Worm (Caenorhabditis elegans) whole organism, mixed stage, embryonic: ENCODE data around the gene R04F11.2.

ENCODE experiments used
- M03D4.4 ChIP-seq: sonication (generic microtip); optimal IDR thresholded peaks from 2 replicates; lab custom pipeline; 2017; ENCODE audit warnings: mild to moderate bottlenecking, missing genetic modification characterization, missing compliant biosample characterization
- bed-3 ChIP-seq: fragments of 200-800 bp; sonication (Bioruptor generic); optimal IDR thresholded peaks from 3 replicates; lab custom pipeline; 2018; ENCODE audit warnings: mild to moderate bottlenecking, missing genetic modification characterization, moderate library complexity, missing compliant biosample characterization
- blmp-1 ChIP-seq: fragments of 150-350 bp; optimal IDR thresholded peaks from 2 replicates; lab custom pipeline; 2014; ENCODE audit warnings: missing biosample characterization, missing genetic modification characterization
- ceh-39 ChIP-seq: fragments of 150-350 bp; optimal IDR thresholded peaks from 2 replicates; lab custom pipeline; 2014; ENCODE audit warnings: missing biosample characterization, missing genetic modification characterization
- ceh-43 ChIP-seq: fragments of 200-800 bp; sonication (Bioruptor generic); optimal IDR thresholded peaks from 2 replicates; lab custom pipeline; 2018; ENCODE audit warnings: mild to moderate bottlenecking, missing genetic modification characterization, moderate library complexity, missing compliant biosample characterization
- ceh-83 ChIP-seq: fragments of 200-800 bp; sonication (Bioruptor generic); optimal IDR thresholded peaks from 2 replicates; lab custom pipeline; 2018; ENCODE audit warnings: mild to moderate bottlenecking, missing genetic modification characterization, missing compliant biosample characterization
- ces-1 ChIP-seq: fragments of 150-350 bp; optimal IDR thresholded peaks from 2 replicates; lab custom pipeline; 2014; ENCODE audit warnings: missing biosample characterization, missing genetic modification reagents, missing genetic modification characterization
- cnd-1 ChIP-seq: fragments of 200-800 bp; sonication (Bioruptor generic); optimal IDR thresholded peaks from 2 replicates; lab custom pipeline; 2018; ENCODE audit warnings: mild to moderate bottlenecking, missing genetic modification characterization, missing compliant biosample characterization
- drap-1 ChIP-seq: fragments of 200-800 bp; sonication (Bioruptor generic); optimal IDR thresholded peaks from 3 replicates; lab custom pipeline; 2018; ENCODE audit warnings: mild to moderate bottlenecking, missing genetic modification characterization, missing compliant biosample characterization
- elt-1 ChIP-seq: sonication (generic microtip); optimal IDR thresholded peaks from 2 replicates; lab custom pipeline; 2017; ENCODE audit warnings: missing genetic modification characterization, mild to moderate bottlenecking, missing compliant biosample characterization, antibody characterized with exemption, moderate library complexity, borderline replicate concordance; ENCODE audit not compliant: insufficient read depth
- elt-3 ChIP-seq: fragments of 150-350 bp; optimal IDR thresholded peaks from 2 replicates; lab custom pipeline; 2014; ENCODE audit warnings: missing biosample characterization, missing genetic modification characterization
- flh-1 ChIP-seq: fragments of 200-800 bp; sonication (Bioruptor generic); optimal IDR thresholded peaks from 2 replicates; lab custom pipeline; 2018; ENCODE audit warnings: mild to moderate bottlenecking, missing genetic modification characterization, moderate library complexity, missing compliant biosample characterization
- ham-2 ChIP-seq: fragments of 200-800 bp; sonication (Bioruptor generic); optimal IDR thresholded peaks from 2 replicates; lab custom pipeline; 2018; ENCODE audit warnings: mild to moderate bottlenecking, missing genetic modification characterization, missing compliant biosample characterization
- hlh-1 ChIP-seq: fragments of 150-350 bp; optimal IDR thresholded peaks from 2 replicates; lab custom pipeline; 2014; ENCODE audit warnings: missing biosample characterization, missing genetic modification reagents, missing genetic modification characterization
- lin-13 ChIP-seq: fragments of 150-350 bp; optimal IDR thresholded peaks from 2 replicates; lab custom pipeline; 2014; ENCODE audit warnings: missing biosample characterization, missing genetic modification characterization
- lin-32 ChIP-seq: fragments of 200-800 bp; sonication (Bioruptor generic); optimal IDR thresholded peaks from 2 replicates; lab custom pipeline; 2018; ENCODE audit warnings: mild to moderate bottlenecking, missing genetic modification characterization, missing compliant biosample characterization
- lsy-2 ChIP-seq: fragments of 150-350 bp; optimal IDR thresholded peaks from 2 replicates; lab custom pipeline; 2014; ENCODE audit warnings: missing biosample characterization, missing genetic modification characterization
- mab-5 ChIP-seq: fragments of 150-350 bp; optimal IDR thresholded peaks from 2 replicates; lab custom pipeline; 2014; ENCODE audit warnings: missing biosample characterization, missing genetic modification characterization
- mep-1 ChIP-seq: fragments of 150-350 bp; optimal IDR thresholded peaks from 2 replicates; lab custom pipeline; 2017; ENCODE audit warnings: missing biosample characterization, missing genetic modification reagents, missing genetic modification characterization, inconsistent platforms
- mls-2 ChIP-seq: sonication (generic microtip); optimal IDR thresholded peaks from 2 replicates; lab custom pipeline; 2016; ENCODE audit warnings: mild to moderate bottlenecking, missing genetic modification characterization, moderate library complexity, missing compliant biosample characterization
- nhr-12 ChIP-seq: fragments of 150-350 bp; optimal IDR thresholded peaks from 2 replicates; lab custom pipeline; 2014; ENCODE audit warnings: missing biosample characterization, missing genetic modification characterization
- nhr-2 ChIP-seq: fragments of 150-350 bp; optimal IDR thresholded peaks from 2 replicates; lab custom pipeline; 2014; ENCODE audit warnings: missing biosample characterization, missing genetic modification characterization
- nhr-237 ChIP-seq: fragments of 150-350 bp; optimal IDR thresholded peaks from 2 replicates; lab custom pipeline; 2014; ENCODE audit warnings: missing biosample characterization, missing genetic modification characterization
- nhr-28 ChIP-seq: fragments of 150-350 bp; optimal IDR thresholded peaks from 2 replicates; lab custom pipeline; 2014; ENCODE audit warnings: missing biosample characterization, missing genetic modification characterization
- nhr-76 ChIP-seq: sonication (generic microtip); optimal IDR thresholded peaks from 2 replicates; lab custom pipeline; 2017; ENCODE audit warnings: missing biosample characterization, missing genetic modification characterization
- pha-4 ChIP-seq: fragments of 150-350 bp; optimal IDR thresholded peaks from 2 replicates; lab custom pipeline; 2018; ENCODE audit warnings: missing biosample characterization, missing genetic modification reagents, missing genetic modification characterization
- sem-2 ChIP-seq: fragments of 200-800 bp; sonication (Bioruptor generic); optimal IDR thresholded peaks from 2 replicates; lab custom pipeline; 2018; ENCODE audit warnings: mild to moderate bottlenecking, missing genetic modification characterization, missing compliant biosample characterization
- snpc-4 ChIP-seq: fragments of 150-350 bp; optimal IDR thresholded peaks from 2 replicates; lab custom pipeline; 2014; ENCODE audit warnings: missing biosample characterization, missing genetic modification characterization
- sptf-1 ChIP-seq: sonication (generic microtip); optimal IDR thresholded peaks from 2 replicates; lab custom pipeline; 2017; ENCODE audit warnings: mild to moderate bottlenecking, missing genetic modification characterization, moderate library complexity, missing compliant biosample characterization
- tbx-8 ChIP-seq: fragments of 200-800 bp; sonication (Bioruptor generic); optimal IDR thresholded peaks from 2 replicates; lab custom pipeline; 2018; ENCODE audit warnings: mild to moderate bottlenecking, missing genetic modification characterization, moderate library complexity, missing compliant biosample characterization
- unc-120 ChIP-seq: sonication (generic microtip); optimal IDR thresholded peaks from 2 replicates; lab custom pipeline; 2017; ENCODE audit warnings: missing genetic modification characterization, missing compliant biosample characterization; ENCODE audit not compliant: poor library complexity, severe bottlenecking
- unc-39 ChIP-seq: fragments of 150-350 bp; optimal IDR thresholded peaks from 2 replicates; lab custom pipeline; 2014; ENCODE audit warnings: missing biosample characterization, missing genetic modification characterization
- unc-62 ChIP-seq: fragments of 150-350 bp; optimal IDR thresholded peaks from 2 replicates; lab custom pipeline; 2014; ENCODE audit warnings: missing biosample characterization, missing genetic modification reagents, missing genetic modification characterization
- zip-8 ChIP-seq: fragments of 150-350 bp; optimal IDR thresholded peaks from 2 replicates; lab custom pipeline; 2014; ENCODE audit warnings: missing biosample characterization, missing genetic modification characterization
- ztf-11 ChIP-seq: fragments of 150-350 bp; optimal IDR thresholded peaks from 2 replicates; lab custom pipeline; 2014; ENCODE audit warnings: missing biosample characterization, missing genetic modification characterization

Gene R04F11.2

DNA sequence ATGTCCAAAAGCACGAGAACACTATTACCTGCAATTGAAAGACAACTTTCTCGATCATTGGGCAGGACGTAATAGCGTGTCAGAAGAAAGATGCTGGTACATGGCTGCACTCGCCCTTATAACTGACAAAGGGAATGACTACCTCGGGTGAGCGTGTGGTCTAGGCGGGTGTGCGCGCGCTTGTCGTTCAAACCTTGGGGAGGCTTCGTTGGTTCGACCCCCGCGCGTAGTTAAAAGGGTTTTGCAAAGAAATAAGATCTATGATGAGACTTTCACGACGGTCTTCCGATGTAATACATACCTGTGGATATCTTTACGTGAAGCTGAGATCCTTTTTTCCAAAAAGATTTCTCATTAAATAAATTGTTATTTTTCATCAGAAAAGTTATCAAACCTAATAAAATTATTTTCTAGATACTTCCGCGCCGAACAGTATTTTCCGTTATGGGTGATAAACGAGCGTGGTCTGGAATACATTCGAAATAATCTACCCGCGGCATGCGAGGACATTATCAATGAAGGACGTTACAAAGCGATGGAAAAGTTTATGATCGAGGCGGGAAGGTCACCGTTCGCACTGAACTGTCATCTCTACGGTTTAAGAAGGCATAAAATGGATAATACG is 14.6 kb upstream of the R04F11.2 start:
- TF ChIP-seq nhr-28 (tag; lab: Kevin White, UChicago) = peak; percentile 97
- TF ChIP-seq ztf-11 (tag; lab: Kevin White, UChicago) = peak; percentile 95
- peak; percentile 82 for TF ChIP-seq elt-3 (tag; lab: Kevin White, UChicago)
- peak; percentile 7 for TF ChIP-seq zip-8 (tag; lab: Kevin White, UChicago)
- peak; percentile 99 for TF ChIP-seq sem-2 (GFP tag; lab: Kevin White, UChicago)
- TF ChIP-seq nhr-2 = peak; percentile 14
- peak; percentile 99 for TF ChIP-seq ham-2 (GFP tag; lab: Kevin White, UChicago)
- TF ChIP-seq mab-5 (tag; lab: Kevin White, UChicago) = peak; percentile 75
- peak; percentile 82 for TF ChIP-seq elt-1
- TF ChIP-seq hlh-1 (tag; lab: Kevin White, UChicago) = peak; percentile 83
- TF ChIP-seq ceh-39 (tag; lab: Kevin White, UChicago) = peak; percentile 84
- peak; percentile 83 for TF ChIP-seq nhr-76 (tag; lab: Kevin White, UChicago)
- TF ChIP-seq unc-62 (GFP tag; lab: Kevin White, UChicago) = peak; percentile 96
- peak; percentile 99 for TF ChIP-seq flh-1 (GFP tag; lab: Kevin White, UChicago)
- no peak for TF ChIP-seq snpc-4
- peak; percentile 100 for TF ChIP-seq drap-1 (GFP tag; lab: Kevin White, UChicago)
- TF ChIP-seq tbx-8 = peak; percentile 100
- TF ChIP-seq lin-13 (tag; lab: Kevin White, UChicago) = peak; percentile 92
- peak; percentile 100 for TF ChIP-seq sptf-1 (tag; lab: Kevin White, UChicago)
- TF ChIP-seq lsy-2 (tag; lab: Kevin White, UChicago) = peak; percentile 79
- TF ChIP-seq nhr-12 = peak; percentile 80
- TF ChIP-seq nhr-237 (tag; lab: Kevin White, UChicago) = peak; percentile 60
- TF ChIP-seq ces-1 (GFP tag; lab: Kevin White, UChicago) = peak; percentile 68
- TF ChIP-seq bed-3 = peak; percentile 99
- peak; percentile 85 for TF ChIP-seq pha-4 (tag; lab: Kevin White, UChicago)
- peak; percentile 100 for TF ChIP-seq mls-2 (tag; lab: Kevin White, UChicago)
- TF ChIP-seq mep-1 (tag; lab: Kevin White, UChicago) = peak; percentile 79
- peak; percentile 68 for TF ChIP-seq blmp-1
- TF ChIP-seq cnd-1 (tag; lab: Kevin White, UChicago) = peak; percentile 99
- peak; percentile 100 for TF ChIP-seq lin-32 (GFP tag; lab: Kevin White, UChicago)
- TF ChIP-seq ceh-43 (GFP tag; lab: Kevin White, UChicago) = peak; percentile 99
- TF ChIP-seq M03D4.4 (tag; lab: Kevin White, UChicago) = peak; percentile 99
- peak; percentile 100 for TF ChIP-seq unc-120 (tag; lab: Kevin White, UChicago)
- TF ChIP-seq ceh-83 = peak; percentile 100
- peak; percentile 92 for TF ChIP-seq unc-39 (tag; lab: Kevin White, UChicago)

DNA sequence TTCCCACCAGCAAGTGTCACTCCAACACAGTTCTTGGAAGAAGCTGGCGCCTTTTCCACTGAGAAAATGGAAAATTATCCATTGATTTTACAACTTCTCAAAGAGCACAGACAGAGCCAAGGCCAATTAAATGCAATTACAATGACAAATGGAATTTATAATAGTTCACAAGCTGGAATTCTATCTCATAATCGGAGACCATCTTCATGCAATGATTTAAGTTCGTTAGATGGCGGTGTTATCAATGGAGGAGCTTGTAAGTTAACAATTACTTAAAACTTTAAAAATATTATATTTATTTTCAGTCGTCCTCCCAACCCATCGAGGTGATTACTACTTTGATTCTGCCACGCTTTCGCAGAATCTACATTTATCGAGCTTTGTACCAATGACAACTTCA is 12.5 kb upstream of the R04F11.2 start:
- no peak for TF ChIP-seq mep-1 (tag; lab: Kevin White, UChicago)
- TF ChIP-seq drap-1 (GFP tag; lab: Kevin White, UChicago) = no peak
- no peak for TF ChIP-seq ces-1 (GFP tag; lab: Kevin White, UChicago)
- no peak for TF ChIP-seq nhr-28 (tag; lab: Kevin White, UChicago)
- no peak for TF ChIP-seq blmp-1
- no peak for TF ChIP-seq nhr-2
- TF ChIP-seq nhr-76 (tag; lab: Kevin White, UChicago) = no peak

DNA sequence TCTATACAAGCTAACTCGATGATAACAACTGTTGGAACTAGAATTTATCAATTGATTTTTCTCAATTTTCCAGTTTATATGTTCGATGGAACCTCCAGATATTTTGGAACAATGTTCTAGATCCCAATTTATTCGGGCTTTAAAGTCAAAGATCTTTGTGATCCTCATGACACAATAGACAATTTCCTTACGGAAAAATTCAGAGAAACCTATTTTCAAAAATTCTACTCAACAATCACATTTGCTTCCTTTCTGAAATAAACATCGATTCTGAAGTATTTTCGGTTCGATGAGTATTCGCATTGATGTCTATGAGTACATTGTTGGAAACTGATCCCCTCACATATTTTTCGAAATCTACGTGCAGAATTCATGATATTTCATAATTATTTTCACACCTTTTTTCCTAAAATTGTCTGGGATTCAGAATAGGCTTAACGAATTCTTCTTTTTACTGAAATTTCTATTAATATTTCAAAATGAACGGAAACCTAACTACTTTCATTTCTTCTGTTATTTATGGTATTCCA is 11.1 kb upstream of the R04F11.2 start, which contains the start of gene srg-45:
TSS of gene srg-45 (plus strand) at position 480 of the 530 bp plus-strand sequence.
- TF ChIP-seq nhr-28 (tag; lab: Kevin White, UChicago) (no peak), pha-4 (tag; lab: Kevin White, UChicago) (no peak), mab-5 (tag; lab: Kevin White, UChicago) (no peak), blmp-1 (no peak)
